Fruit fly (Drosophila melanogaster): ENCODE measurements around the gene bnb.

bnb gene

dm6 chrX:18788143-18788745, 9.2 kb downstream of the bnb start, which contains the start of the genes CG6961 and S6KL (continued):
- TF ChIP-seq ERR (GFP tag; optimal IDR thresholded peaks at IDR 0.05) = no peak
- TF ChIP-seq Sin3A (optimal IDR thresholded peaks at IDR 0.05) = peak; percentile 91
- TF ChIP-seq Hey (tag; optimal IDR thresholded peaks at IDR 0.05) = no peak
- no peak for TF ChIP-seq CG6765 (GFP tag; optimal IDR thresholded peaks at IDR 0.05)
- TF ChIP-seq Dfd (GFP tag; optimal IDR thresholded peaks at IDR 0.05) = peak in 1 of 2 experiments; percentile 71
- no peak for TF ChIP-seq CG15073 (GFP tag; optimal IDR thresholded peaks at IDR 0.05)
- no peak for TF ChIP-seq CG12942 (GFP tag; optimal IDR thresholded peaks at IDR 0.05)
- no peak for TF ChIP-seq slbo (GFP tag; IDR thresholded peaks at IDR 0.05)
- TF ChIP-seq CG10147 (GFP tag; optimal IDR thresholded peaks at IDR 0.05) = no peak
- no peak for TF ChIP-seq CG7745 (tag; optimal IDR thresholded peaks at IDR 0.05)
- no peak for TF ChIP-seq CG1792 (GFP tag; optimal IDR thresholded peaks at IDR 0.05)
- TF ChIP-seq Dek (tag; optimal IDR thresholded peaks at IDR 0.05) = no peak
- peak; percentile 47; the same call in 1 of the 2 replicates for TF ChIP-seq CG2129 (GFP tag; IDR thresholded peaks at IDR 0.05; ENCODE audit: partially characterized antibody)
- peak; percentile 18 for TF ChIP-seq CG17829 (tag; optimal IDR thresholded peaks at IDR 0.05)
- no peak for TF ChIP-seq CG11695 (GFP tag; IDR thresholded peaks at IDR 0.05)
- TF ChIP-seq ac (GFP tag; optimal IDR thresholded peaks at IDR 0.05) = no peak
- TF ChIP-seq CG3847 (GFP tag; IDR thresholded peaks at IDR 0.05) = peak; percentile 43
- TF ChIP-seq ase (GFP tag; IDR thresholded peaks at IDR 0.05) = no peak
- no peak for TF ChIP-seq CG14050 (GFP tag; IDR thresholded peaks at IDR 0.05)
- no peak for TF ChIP-seq dmrt99B (tag; optimal IDR thresholded peaks at IDR 0.05)
- no peak for TF ChIP-seq Myb (GFP tag; optimal IDR thresholded peaks at IDR 0.05)
- no peak for TF ChIP-seq az2 (GFP tag; optimal IDR thresholded peaks at IDR 0.05)
- TF ChIP-seq CG31388 (GFP tag; optimal IDR thresholded peaks at IDR 0.05) = no peak
- TF ChIP-seq CG15011 (GFP tag; optimal IDR thresholded peaks at IDR 0.05) = no peak
- no peak for TF ChIP-seq fru (optimal IDR thresholded peaks at IDR 0.05)
- TF ChIP-seq Dbx (GFP tag; IDR thresholded peaks at IDR 0.05) = no peak
- TF ChIP-seq vvl (GFP tag; IDR thresholded peaks at IDR 0.05) = no peak
- TF ChIP-seq CG6854 (GFP tag; optimal IDR thresholded peaks at IDR 0.05) = no peak
- no peak for TF ChIP-seq sisA (GFP tag; IDR thresholded peaks at IDR 0.05)
- TF ChIP-seq dpn (GFP tag; optimal IDR thresholded peaks at IDR 0.05) = no peak
- TF ChIP-seq otp (GFP tag; IDR thresholded peaks at IDR 0.05) = no peak
- TF ChIP-seq E2f2 (GFP tag; IDR thresholded peaks at IDR 0.05) = peak; percentile 45; the same call in 1 of the 2 replicates
- TF ChIP-seq Fer2 (tag; optimal IDR thresholded peaks at IDR 0.05) = no peak
- TF ChIP-seq insv (GFP tag; optimal IDR thresholded peaks at IDR 0.05) = no peak
- no peak for TF ChIP-seq CG9437 (GFP tag; optimal IDR thresholded peaks at IDR 0.05)
- TF ChIP-seq trem (tag; optimal IDR thresholded peaks at IDR 0.05) = peak; percentile 56
- no peak for TF ChIP-seq her (GFP tag; optimal IDR thresholded peaks at IDR 0.05)
- no peak for TF ChIP-seq Mad (GFP tag; optimal IDR thresholded peaks at IDR 0.05)
- peak; percentile 39 for TF ChIP-seq Dp (GFP tag; optimal IDR thresholded peaks at IDR 0.05)
- TF ChIP-seq stwl (tag; optimal IDR thresholded peaks at IDR 0.05) = peak; percentile 33
- TF ChIP-seq CG10267 (tag; optimal IDR thresholded peaks at IDR 0.05) = peak; percentile 31
- no peak for TF ChIP-seq Optix (GFP tag; IDR thresholded peaks at IDR 0.05)
- no peak for TF ChIP-seq z (GFP tag; IDR thresholded peaks at IDR 0.05)
- TF ChIP-seq Kr (GFP tag; optimal IDR thresholded peaks at IDR 0.05) = no peak
- TF ChIP-seq CkIIα-i1 (GFP tag; IDR thresholded peaks at IDR 0.05) = no peak
- TF ChIP-seq slp2 (GFP tag; optimal IDR thresholded peaks at IDR 0.05) = no peak
- TF ChIP-seq Neu2 (GFP tag; optimal IDR thresholded peaks at IDR 0.05; ENCODE audit: borderline replicate concordance) = no peak
- TF ChIP-seq Ada2b (GFP tag; IDR thresholded peaks at IDR 0.05) = no peak
- TF ChIP-seq Ets65A (GFP tag) = peak; percentile 86
- TF ChIP-seq NC2β (GFP tag; optimal IDR thresholded peaks at IDR 0.05) = no peak
- no peak for TF ChIP-seq CG7372 (GFP tag; IDR thresholded peaks at IDR 0.05)
- no peak for TF ChIP-seq CG10462 (GFP tag; optimal IDR thresholded peaks at IDR 0.05)
- no peak for TF ChIP-seq Ravus (GFP tag; IDR thresholded peaks at IDR 0.05)
